Fruit fly (Drosophila melanogaster) whole organism, prepupa: ENCODE data around the gene RpL34a.

Source experiments
- Blimp-1 ChIP-seq: fragments of 200-800 bp; sonication (Bioruptor generic); optimal IDR thresholded peaks from 3 replicates; lab custom pipeline; 2017; ENCODE audit warnings: missing biosample characterization, missing genetic modification characterization, mild to moderate bottlenecking, moderate library complexity, missing genetic modification reagents
- CG10631 ChIP-seq: fragments of 200-800 bp; sonication (Bioruptor generic); optimal IDR thresholded peaks from 2 replicates; lab custom pipeline; 2016; ENCODE audit warnings: missing biosample characterization, missing genetic modification characterization
- CG10669 ChIP-seq: fragments of 200-800 bp; sonication (Bioruptor generic); optimal IDR thresholded peaks from 3 replicates; lab custom pipeline; 2018; ENCODE audit warnings: missing biosample characterization, mild to moderate bottlenecking, missing genetic modification characterization, moderate library complexity
- CG11294 ChIP-seq: fragments of 200-800 bp; sonication (Bioruptor generic); IDR thresholded peaks from 2 replicates; pipeline ENCODE4 v1.3.6; 2022; ENCODE audit warnings: missing biosample characterization, missing genetic modification characterization
- CG11762 ChIP-seq: fragments of 200-800 bp; sonication (Bioruptor generic); optimal IDR thresholded peaks from 3 replicates; lab custom pipeline; 2016; ENCODE audit warnings: missing biosample characterization, missing genetic modification characterization; ENCODE audit not compliant: insufficient read depth
- CG11902 ChIP-seq: fragments of 200-800 bp; sonication (Bioruptor generic); optimal IDR thresholded peaks from 3 replicates; lab custom pipeline; 2016; ENCODE audit warnings: missing biosample characterization, missing genetic modification characterization
- CG16779 ChIP-seq: fragments of 200-800 bp; sonication (Bioruptor generic); optimal IDR thresholded peaks from 3 replicates; lab custom pipeline; 2017; ENCODE audit warnings: missing biosample characterization, mild to moderate bottlenecking, missing genetic modification characterization
- CG31627 ChIP-seq: fragments of 200-800 bp; sonication (Bioruptor generic); optimal IDR thresholded peaks from 3 replicates; lab custom pipeline; 2016; ENCODE audit warnings: missing biosample characterization, missing genetic modification characterization
- CG34406 ChIP-seq: fragments of 200-800 bp; sonication (Bioruptor generic); optimal IDR thresholded peaks from 3 replicates; lab custom pipeline; 2016; ENCODE audit warnings: missing biosample characterization, missing genetic modification characterization
- CG4318 ChIP-seq: fragments of 200-800 bp; sonication (Bioruptor generic); optimal IDR thresholded peaks from 3 replicates; lab custom pipeline; 2017; ENCODE audit warnings: missing biosample characterization, mild to moderate bottlenecking, missing genetic modification characterization
- CG6163 ChIP-seq: fragments of 200-800 bp; sonication (Bioruptor generic); IDR thresholded peaks from 3 replicates; pipeline ENCODE4 v1.3.6; 2022; ENCODE audit warnings: missing biosample characterization, missing genetic modification characterization
- CG6276 ChIP-seq: fragments of 200-800 bp; sonication (Bioruptor generic); optimal IDR thresholded peaks from 2 replicates; lab custom pipeline; 2017; ENCODE audit warnings: missing biosample characterization, mild to moderate bottlenecking, missing genetic modification characterization
- CG6792 ChIP-seq: fragments of 200-800 bp; sonication (Bioruptor generic); optimal IDR thresholded peaks from 3 replicates; lab custom pipeline; 2016; ENCODE audit warnings: missing biosample characterization, missing genetic modification characterization
- CG6854 ChIP-seq: fragments of 200-800 bp; sonication (Bioruptor generic); optimal IDR thresholded peaks from 2 replicates; lab custom pipeline; 2017; ENCODE audit warnings: missing biosample characterization, mild to moderate bottlenecking, missing genetic modification characterization
- CG7368 ChIP-seq: fragments of 200-800 bp; sonication (Bioruptor generic); optimal IDR thresholded peaks from 3 replicates; lab custom pipeline; 2016; ENCODE audit warnings: missing biosample characterization, missing genetic modification characterization
- CG8119 ChIP-seq: fragments of 200-800 bp; sonication (Bioruptor generic); IDR thresholded peaks from 3 replicates; pipeline ENCODE4 v1.3.6; 2022; ENCODE audit warnings: missing biosample characterization, missing genetic modification characterization
- CG8632 ChIP-seq: fragments of 200-800 bp; sonication (Bioruptor generic); optimal IDR thresholded peaks from 3 replicates; lab custom pipeline; 2016; ENCODE audit warnings: missing biosample characterization, missing genetic modification characterization
- CG9139 ChIP-seq: fragments of 200-800 bp; sonication (Bioruptor generic); optimal IDR thresholded peaks from 3 replicates; lab custom pipeline; 2017; ENCODE audit warnings: missing biosample characterization, mild to moderate bottlenecking, missing genetic modification characterization
- Eip75B ChIP-seq: fragments of 200-800 bp; sonication (Bioruptor generic); optimal IDR thresholded peaks from 3 replicates; lab custom pipeline; 2016; ENCODE audit warnings: missing biosample characterization, missing genetic modification characterization
- Eip78C ChIP-seq: fragments of 200-800 bp; sonication (Bioruptor generic); peaks from one replicate; lab custom pipeline; 2016; ENCODE audit warnings: missing biosample characterization, missing genetic modification characterization
- Eip93F ChIP-seq: fragments of 200-800 bp; sonication (Bioruptor generic); optimal IDR thresholded peaks from 2 replicates; lab custom pipeline; 2016; ENCODE audit warnings: missing biosample characterization, mild to moderate bottlenecking, missing genetic modification characterization
- Ets21C ChIP-seq: fragments of 200-800 bp; sonication (Bioruptor generic); optimal IDR thresholded peaks from 3 replicates; lab custom pipeline; 2016; ENCODE audit warnings: missing biosample characterization, missing genetic modification characterization
- Ets96B ChIP-seq: fragments of 200-800 bp; optimal IDR thresholded peaks from 2 replicates; lab custom pipeline; 2019; ENCODE audit warnings: missing biosample characterization, mild to moderate bottlenecking, missing genetic modification characterization, moderate library complexity
- Hr38 ChIP-seq: sonication (Bioruptor generic); optimal IDR thresholded peaks from 2 replicates; lab custom pipeline; 2016; ENCODE audit warnings: missing biosample characterization, missing genetic modification characterization
- Met ChIP-seq: fragments of 200-800 bp; sonication (Bioruptor generic); optimal IDR thresholded peaks from 3 replicates; lab custom pipeline; 2016; ENCODE audit warnings: missing biosample characterization, missing genetic modification characterization
- OdsH ChIP-seq: fragments of 200-800 bp; sonication (Bioruptor generic); optimal IDR thresholded peaks from 3 replicates; lab custom pipeline; 2016; ENCODE audit warnings: missing biosample characterization, missing genetic modification characterization
- Smox ChIP-seq: fragments of 200-800 bp; sonication (Bioruptor generic); optimal IDR thresholded peaks from 3 replicates; lab custom pipeline; 2016; ENCODE audit warnings: missing biosample characterization, missing genetic modification characterization
- Sox102F ChIP-seq: fragments of 200-800 bp; sonication (Bioruptor generic); optimal IDR thresholded peaks from 2 replicates; lab custom pipeline; 2016; ENCODE audit warnings: missing biosample characterization, mild to moderate bottlenecking, missing genetic modification characterization
- Sox14 ChIP-seq: fragments of 200-800 bp; sonication (Bioruptor generic); optimal IDR thresholded peaks from 3 replicates; lab custom pipeline; 2016; ENCODE audit warnings: missing biosample characterization, missing genetic modification characterization
- Sox15 ChIP-seq: fragments of 200-800 bp; sonication (Bioruptor generic); optimal IDR thresholded peaks from 3 replicates; lab custom pipeline; 2016; ENCODE audit warnings: missing biosample characterization, missing genetic modification characterization
- achi ChIP-seq: fragments of 200-800 bp; sonication (Bioruptor generic); optimal IDR thresholded peaks from 3 replicates; lab custom pipeline; 2016; ENCODE audit warnings: missing biosample characterization, missing genetic modification characterization
- acj6 ChIP-seq: fragments of 200-800 bp; sonication (Bioruptor generic); optimal IDR thresholded peaks from 3 replicates; lab custom pipeline; 2016; ENCODE audit warnings: missing biosample characterization, missing genetic modification characterization
- cyc ChIP-seq: fragments of 200-800 bp; sonication (Bioruptor generic); optimal IDR thresholded peaks from 3 replicates; lab custom pipeline; 2016; ENCODE audit warnings: missing biosample characterization, missing genetic modification characterization
- dac ChIP-seq: fragments of 200-800 bp; sonication (Bioruptor generic); optimal IDR thresholded peaks from 2 replicates; lab custom pipeline; 2017; ENCODE audit warnings: missing biosample characterization, mild to moderate bottlenecking, missing genetic modification characterization
- dsx ChIP-seq: fragments of 200-800 bp; optimal IDR thresholded peaks from 3 replicates; lab custom pipeline; 2019; ENCODE audit warnings: missing biosample characterization, mild to moderate bottlenecking, missing genetic modification characterization, moderate library complexity; ENCODE audit not compliant: poor library complexity, severe bottlenecking
- eg ChIP-seq: fragments of 200-800 bp; sonication (Bioruptor generic); IDR thresholded peaks from 3 replicates; pipeline ENCODE4 v1.3.6; 2022; ENCODE audit warnings: missing biosample characterization, missing genetic modification characterization
- fd59A ChIP-seq: fragments of 200-800 bp; sonication (Bioruptor generic); optimal IDR thresholded peaks from 2 replicates; lab custom pipeline; 2017; ENCODE audit warnings: missing biosample characterization, mild to moderate bottlenecking, missing genetic modification characterization, missing genetic modification reagents
- fd85E ChIP-seq: fragments of 200-800 bp; sonication (Bioruptor generic); optimal IDR thresholded peaks from 3 replicates; lab custom pipeline; 2016; ENCODE audit warnings: missing biosample characterization, missing genetic modification characterization
- lz ChIP-seq: fragments of 200-800 bp; sonication (Bioruptor generic); optimal IDR thresholded peaks from 3 replicates; lab custom pipeline; 2016; ENCODE audit warnings: missing biosample characterization, missing genetic modification characterization
- net ChIP-seq: fragments of 200-800 bp; sonication (Bioruptor generic); optimal IDR thresholded peaks from 3 replicates; lab custom pipeline; 2016; ENCODE audit warnings: missing biosample characterization, missing genetic modification characterization
- ss ChIP-seq, 2 experiments: fragments of 200-800 bp; sonication (Bioruptor generic); optimal IDR thresholded peaks; 2 replicates in 1 of 2; 3 replicates in 1 of 2; lab custom pipeline; 2017 to 2018; ENCODE audit warnings: mild to moderate bottlenecking in 2 of 2, missing biosample characterization in 2 of 2, missing genetic modification characterization in 2 of 2, moderate library complexity in 1 of 2
- svp ChIP-seq: fragments of 200-800 bp; sonication (Bioruptor generic); peaks from one replicate; lab custom pipeline; 2016; ENCODE audit warnings: missing biosample characterization, missing genetic modification characterization
- topi ChIP-seq: fragments of 200-800 bp; sonication (Bioruptor generic); optimal IDR thresholded peaks from 3 replicates; lab custom pipeline; 2016; ENCODE audit warnings: missing biosample characterization, missing genetic modification characterization
- vri ChIP-seq: fragments of 200-800 bp; sonication (Bioruptor generic); optimal IDR thresholded peaks from 3 replicates; lab custom pipeline; 2016; ENCODE audit warnings: missing biosample characterization, mild to moderate bottlenecking, missing genetic modification characterization

RpL34a gene

dm6 chr3R:26010628-26011027, 48.4 kb downstream of the RpL34a start (continued):
- TF ChIP-seq CG11294 (GFP tag; lab: Robert Waterston, UW) (no peak), Eip78C (no peak), eg (GFP tag; lab: Robert Waterston, UW) (no peak), CG6276 (GFP tag; lab: Kevin White, UChicago) (no peak), CG9139 (GFP tag; lab: Kevin White, UChicago) (no peak), Blimp-1 (GFP tag; lab: Kevin White, UChicago) (no peak), Met (GFP tag; lab: Kevin White, UChicago) (no peak), CG6854 (GFP tag; lab: Kevin White, UChicago) (peak; percentile 59)

DNA sequence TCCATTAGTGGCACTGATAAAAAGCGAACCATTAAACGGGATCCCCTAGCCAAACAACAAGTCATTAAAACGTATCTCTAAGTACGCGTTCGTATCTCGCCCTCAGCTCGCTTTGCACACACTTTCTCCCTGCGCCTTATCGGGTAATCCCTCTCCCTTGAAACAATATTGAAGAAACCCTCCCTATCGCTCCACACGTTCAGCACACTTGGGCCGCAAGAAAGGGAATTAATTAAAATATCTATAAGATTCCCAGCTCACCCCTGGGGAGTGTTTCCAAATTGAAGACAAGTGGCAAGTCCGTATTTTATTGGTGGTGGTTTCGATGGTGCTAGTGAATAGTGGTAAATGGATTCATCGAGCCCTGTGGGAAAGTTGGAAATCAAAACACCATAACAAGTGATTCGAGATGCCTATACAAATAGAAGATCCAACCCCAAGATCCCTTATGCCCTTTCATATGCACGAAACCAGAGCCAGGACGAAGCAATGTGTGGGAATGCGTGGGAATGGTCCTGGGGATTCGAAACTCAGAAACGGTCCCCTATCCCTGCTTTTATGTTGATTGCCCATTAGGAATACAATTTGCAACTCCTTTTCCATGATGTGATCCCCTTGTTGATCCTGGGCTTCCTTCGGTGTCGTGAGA, 49.2 kb downstream of the RpL34a start:
- TF ChIP-seq achi (GFP tag; lab: Kevin White, UChicago) (no peak), Eip75B (no peak), Eip78C (peak; percentile 36)

DNA sequence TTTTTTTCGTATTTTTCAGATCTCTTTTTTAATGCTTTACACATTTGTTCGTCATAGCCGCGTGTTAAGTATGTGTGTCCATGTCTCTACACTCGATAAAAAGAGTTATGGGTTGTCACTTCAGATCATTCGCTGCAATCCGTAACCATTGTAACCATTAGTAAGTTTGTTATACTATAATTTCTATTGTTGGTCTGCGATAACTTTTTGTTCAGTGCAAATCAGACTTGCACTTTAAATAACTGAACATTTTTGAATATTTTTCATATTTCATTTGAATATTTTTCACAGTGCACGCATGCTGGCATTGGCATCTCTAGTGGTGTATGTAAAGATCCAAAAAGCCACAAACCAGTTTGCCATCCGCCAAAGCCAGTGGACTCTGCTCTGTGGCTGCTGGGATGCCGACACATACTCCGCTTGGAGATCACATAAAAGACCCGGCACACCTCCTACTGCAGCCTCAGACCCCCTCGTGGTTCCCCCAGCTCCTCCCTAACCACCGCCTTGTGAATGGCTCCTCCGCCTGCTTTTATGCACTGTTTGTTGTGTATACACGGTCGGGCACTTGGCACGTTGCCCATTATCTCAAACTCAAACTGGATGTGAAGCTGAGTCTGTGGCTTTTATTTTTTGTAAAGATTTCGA, 50.1 kb downstream of the RpL34a start:
- TF ChIP-seq Met (GFP tag; lab: Kevin White, UChicago) (peak; percentile 99), OdsH (GFP tag; lab: Kevin White, UChicago) (peak; percentile 97), svp (GFP tag; lab: Kevin White, UChicago) (peak; percentile 99), Sox14 (GFP tag; lab: Kevin White, UChicago) (peak; percentile 98), CG4318 (GFP tag; lab: Kevin White, UChicago) (peak; percentile 93), Sox15 (GFP tag; lab: Kevin White, UChicago) (peak; percentile 93), CG11294 (GFP tag; lab: Robert Waterston, UW) (peak; percentile 81), CG6163 (GFP tag; lab: Robert Waterston, UW) (peak; percentile 95), topi (GFP tag; lab: Kevin White, UChicago) (peak; percentile 98), achi (GFP tag; lab: Kevin White, UChicago) (peak; percentile 97), CG10631 (GFP tag; lab: Kevin White, UChicago) (peak; percentile 97), CG34406 (GFP tag; lab: Kevin White, UChicago) (peak; percentile 97), CG7368 (GFP tag; lab: Kevin White, UChicago) (peak; percentile 95), cyc (GFP tag; lab: Kevin White, UChicago) (peak; percentile 97), lz (GFP tag; lab: Kevin White, UChicago) (peak; percentile 97), CG10669 (GFP tag; lab: Kevin White, UChicago) (peak; percentile 98), CG11762 (GFP tag; lab: Kevin White, UChicago) (peak; percentile 96), Eip78C (peak; percentile 100), fd85E (GFP tag; lab: Kevin White, UChicago) (peak; percentile 88), Smox (GFP tag; lab: Kevin White, UChicago) (peak; percentile 97), CG8632 (GFP tag; lab: Kevin White, UChicago) (peak; percentile 97), CG9139 (GFP tag; lab: Kevin White, UChicago) (peak; percentile 95), Eip93F (GFP tag; lab: Kevin White, UChicago) (peak; percentile 96), Ets21C (GFP tag; lab: Kevin White, UChicago) (peak; percentile 95), ss (GFP tag; optimal IDR thresholded peaks at IDR 0.05; lab: Kevin White, UChicago) (peak; percentile 94 to 98), Ets96B (tag; lab: Kevin White, UChicago) (peak; percentile 99), CG31627 (GFP tag; lab: Kevin White, UChicago) (peak; percentile 98), dsx (GFP tag; lab: Kevin White, UChicago) (peak; percentile 97), dac (GFP tag; lab: Kevin White, UChicago) (peak; percentile 91), CG11902 (GFP tag; lab: Kevin White, UChicago) (peak; percentile 96), CG6792 (GFP tag; lab: Kevin White, UChicago) (peak; percentile 97), Eip75B (peak; percentile 98), eg (GFP tag; lab: Robert Waterston, UW) (peak; percentile 91; the same call in 2 of the 3 replicates), net (GFP tag; lab: Kevin White, UChicago) (peak; percentile 96), vri (GFP tag; lab: Kevin White, UChicago) (peak; percentile 97), acj6 (GFP tag; lab: Kevin White, UChicago) (peak; percentile 98), Hr38 (no peak), CG6854 (GFP tag; lab: Kevin White, UChicago) (peak; percentile 82), fd59A (GFP tag; lab: Kevin White, UChicago) (peak; percentile 98), CG8119 (GFP tag; lab: Robert Waterston, UW) (peak; percentile 97), CG16779 (tag; lab: Kevin White, UChicago) (peak; percentile 93), Sox102F (GFP tag; lab: Kevin White, UChicago) (peak; percentile 98)
